Fruit fly (Drosophila melanogaster): Measurements from ENCODE around the gene eEF2.
A peak's percentile ranks its signal among the peaks of the same experiment; 100 is the strongest.

- TF ChIP-seq CG8478 (optimal IDR thresholded peaks at IDR 0.05) (peak; percentile 62), CTCF (optimal IDR thresholded peaks at IDR 0.05) (no peak)
Measured at dm6 chr2L:21629149-21629813, 52.7 kb downstream of the eEF2 start.

Data from S2 (cell line).